Worm (Caenorhabditis elegans): ENCODE measurements around the gene cup-15.

cup-15 gene

ce11 chrII:9325555-9325954 lies 27.2 kb upstream of the cup-15 start:
- TF ChIP-seq unc-55 (GFP tag; optimal IDR thresholded peaks at IDR 0.05) (no peak), nhr-11 (tag; optimal IDR thresholded peaks at IDR 0.05) (no peak), fos-1 (tag; optimal IDR thresholded peaks at IDR 0.05) (peak; percentile 70), unc-39 (tag; optimal IDR thresholded peaks at IDR 0.05) (no peak), unc-62 (GFP tag; optimal IDR thresholded peaks at IDR 0.05) (no peak)

ce11 chrII:9329474-9329873 lies 23.3 kb upstream of the cup-15 start, which contains the start of gene wbp-2:
wbp-2 (plus strand) TSS chrII:9329774.
- TF ChIP-seq nhr-77 (tag; optimal IDR thresholded peaks at IDR 0.05) (no peak), sma-3 (GFP tag; optimal IDR thresholded peaks at IDR 0.05) (no peak), dmd-4 (tag; optimal IDR thresholded peaks at IDR 0.05) (no peak), ztf-4 (tag; optimal IDR thresholded peaks at IDR 0.05) (no peak), mab-5 (tag; optimal IDR thresholded peaks at IDR 0.05) (no peak), lsy-2 (tag; optimal IDR thresholded peaks at IDR 0.05) (no peak), sem-4 (tag; optimal IDR thresholded peaks at IDR 0.05) (no peak)

ce11 chrII:9331343-9331742 lies 21.5 kb upstream of the cup-15 start, which contains the start of gene eif-3.F:
eif-3.F (plus strand) TSS chrII:9331643.
- TF ChIP-seq nhr-25 (tag; optimal IDR thresholded peaks at IDR 0.05) (no peak), skn-1 (tag; optimal IDR thresholded peaks at IDR 0.05) (no peak), lin-13 (GFP tag; optimal IDR thresholded peaks at IDR 0.05) (no peak), mab-5 (tag; optimal IDR thresholded peaks at IDR 0.05) (no peak), F13H6.1 (tag; optimal IDR thresholded peaks at IDR 0.05) (no peak), mdl-1 (tag; optimal IDR thresholded peaks at IDR 0.05) (no peak), ama-1 (optimal IDR thresholded peaks at IDR 0.05) (no peak), unc-55 (GFP tag; optimal IDR thresholded peaks at IDR 0.05) (no peak), peb-1 (tag; optimal IDR thresholded peaks at IDR 0.05) (no peak), elt-1 (tag; optimal IDR thresholded peaks at IDR 0.05) (no peak), sma-3 (GFP tag; optimal IDR thresholded peaks at IDR 0.05) (no peak), blmp-1 (tag; optimal IDR thresholded peaks at IDR 0.05; ENCODE audit: insufficient read depth) (no peak), nhr-77 (tag; optimal IDR thresholded peaks at IDR 0.05) (no peak), nhr-23 (tag; optimal IDR thresholded peaks at IDR 0.05) (no peak), crh-2 (tag; optimal IDR thresholded peaks at IDR 0.05) (no peak), snpc-4 (tag; optimal IDR thresholded peaks at IDR 0.05) (no peak)

- TF ChIP-seq nhr-11 (tag; optimal IDR thresholded peaks at IDR 0.05) (no peak), blmp-1 (tag; optimal IDR thresholded peaks at IDR 0.05; ENCODE audit: insufficient read depth) (no peak)
Measured at ce11 chrII:9333034-9333433, 19.8 kb upstream of the cup-15 start.

ce11 chrII:9333714-9334113 lies 19.1 kb upstream of the cup-15 start, which contains the start of gene scp-1:
scp-1 (plus strand) TSS chrII:9334014.
- TF ChIP-seq lin-39 (tag; optimal IDR thresholded peaks at IDR 0.05) (no peak), sma-3 (GFP tag; optimal IDR thresholded peaks at IDR 0.05) (no peak), dmd-4 (tag; optimal IDR thresholded peaks at IDR 0.05) (no peak), fos-1 (tag; optimal IDR thresholded peaks at IDR 0.05) (no peak), Y55F3AM.14 (GFP tag; optimal IDR thresholded peaks at IDR 0.05) (no peak), alr-1 (tag; optimal IDR thresholded peaks at IDR 0.05) (no peak), ztf-11 (tag; optimal IDR thresholded peaks at IDR 0.05) (no peak), lin-13 (GFP tag; optimal IDR thresholded peaks at IDR 0.05) (no peak), nhr-77 (tag; optimal IDR thresholded peaks at IDR 0.05) (no peak), R02D3.7 (tag; optimal IDR thresholded peaks at IDR 0.05) (no peak), ztf-4 (tag; optimal IDR thresholded peaks at IDR 0.05) (no peak), nhr-10 (tag; optimal IDR thresholded peaks at IDR 0.05) (no peak), nhr-12 (tag; optimal IDR thresholded peaks at IDR 0.05) (no peak), mbf-1 (tag; optimal IDR thresholded peaks at IDR 0.05) (no peak), nhr-237 (tag; optimal IDR thresholded peaks at IDR 0.05) (no peak), ZK546.5 (tag; optimal IDR thresholded peaks at IDR 0.05) (no peak), F13H6.1 (tag; optimal IDR thresholded peaks at IDR 0.05) (no peak), unc-39 (tag; optimal IDR thresholded peaks at IDR 0.05) (no peak)

DNA sequence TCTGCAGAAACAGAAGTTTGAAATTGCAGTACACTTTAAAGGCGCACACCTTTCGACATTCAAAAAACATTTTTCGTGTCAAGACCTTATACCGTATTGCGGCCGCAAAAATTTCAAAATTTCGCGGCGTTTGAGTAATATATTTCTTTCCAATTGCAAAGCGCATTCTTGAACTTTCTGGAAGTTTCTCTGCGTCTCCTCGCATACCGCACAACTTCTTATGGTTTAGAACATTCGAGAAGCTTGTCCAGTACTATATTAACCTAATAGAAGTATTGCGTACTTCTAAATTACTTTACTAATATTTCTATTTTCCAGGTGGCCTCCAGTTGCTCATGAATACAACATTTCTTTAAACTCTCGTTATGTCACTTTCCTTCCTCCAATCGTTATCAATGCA lies 16.1 kb upstream of the cup-15 start:
- TF ChIP-seq C34F6.9 (tag; optimal IDR thresholded peaks at IDR 0.05), result peak; percentile 40
- no peak for TF ChIP-seq dmd-4 (tag; optimal IDR thresholded peaks at IDR 0.05)
- peak; percentile 81 for TF ChIP-seq ama-1 (optimal IDR thresholded peaks at IDR 0.05)
- TF ChIP-seq unc-55 (GFP tag; optimal IDR thresholded peaks at IDR 0.05), result peak; percentile 32
- no peak for TF ChIP-seq ztf-4 (tag; optimal IDR thresholded peaks at IDR 0.05)
- no peak for TF ChIP-seq unc-62 (GFP tag; optimal IDR thresholded peaks at IDR 0.05)
- no peak for TF ChIP-seq mab-5 (tag; optimal IDR thresholded peaks at IDR 0.05)
- TF ChIP-seq skn-1 (tag; optimal IDR thresholded peaks at IDR 0.05), result no peak
- TF ChIP-seq zag-1 (tag; optimal IDR thresholded peaks at IDR 0.05), result no peak
- no peak for TF ChIP-seq elt-3 (tag; optimal IDR thresholded peaks at IDR 0.05)
- TF ChIP-seq R02D3.7 (tag; optimal IDR thresholded peaks at IDR 0.05), result no peak
- TF ChIP-seq peb-1 (tag; optimal IDR thresholded peaks at IDR 0.05), result no peak
- no peak for TF ChIP-seq nhr-129 (tag; optimal IDR thresholded peaks at IDR 0.05)
